Fruit fly (Drosophila melanogaster): ENCODE results near the gene CecA1.

- TF ChIP-seq ttk (optimal IDR thresholded peaks at IDR 0.05) (no peak), psq (optimal IDR thresholded peaks at IDR 0.05) (no peak)
Measured at dm6 chr3R:30210560-30210959, at the start of gene CecA1.
